Worm (Caenorhabditis elegans): Measurements from ENCODE around the gene ndub-11.

DNA sequence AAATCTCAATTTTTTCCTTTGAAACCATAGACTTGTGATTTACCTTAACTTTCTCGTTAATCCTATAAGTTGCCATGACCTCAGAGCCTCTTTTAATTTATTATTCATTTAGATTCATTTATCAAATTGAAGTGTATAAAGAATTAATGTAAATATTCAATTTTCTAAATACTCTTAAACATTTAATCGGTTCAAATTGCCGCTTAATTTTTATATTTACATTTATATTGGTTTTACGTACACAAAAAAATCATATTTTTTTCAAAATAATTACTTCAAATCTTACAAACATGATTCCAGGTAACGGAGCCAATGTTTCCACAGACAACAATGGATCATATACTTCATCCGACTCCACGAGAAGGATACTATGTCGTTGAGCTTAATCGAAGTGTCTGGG lies 18.5 kb upstream of the ndub-11 start, which contains the start of gene pmk-1:
- TF ChIP-seq T22C8.4 (GFP tag; IDR thresholded peaks at IDR 0.05) (no peak), cog-1 (tag; optimal IDR thresholded peaks at IDR 0.05) (no peak), ref-1 (GFP tag; conservative IDR thresholded peaks at IDR 0.05) (no peak), ztf-29 (GFP tag; IDR thresholded peaks at IDR 0.05) (no peak), klf-2 (GFP tag; conservative IDR thresholded peaks at IDR 0.05) (no peak), flt-1 (GFP tag; IDR thresholded peaks at IDR 0.05) (no peak), med-1 (GFP tag; optimal IDR thresholded peaks at IDR 0.05; ENCODE audit: insufficient read depth) (no peak), tab-1 (GFP tag; IDR thresholded peaks at IDR 0.05) (no peak)
